Fruit fly (Drosophila melanogaster) ovary, adult (tissue): ENCODE data around the gene CG11350.

ENCODE experiments used
- CG17801 ChIP-seq: fragments of 200-800 bp; optimal IDR thresholded peaks from 2 replicates; lab custom pipeline; 2019; ENCODE audit warnings: missing biosample characterization, mild to moderate bottlenecking, missing genetic modification characterization, moderate library complexity; ENCODE audit not compliant: partially characterized antibody

Gene CG11350

dm6 chr3L:4482509-4482908, at the start of gene CG11350:
TSS of gene CG11350 (plus strand) at chr3L:4482809.
- TF ChIP-seq CG17801 (GFP tag; lab: Kevin White, UChicago), result no peak

dm6 chr3L:4436421-4436820, 46.2 kb upstream of the CG11350 start, which contains the start of gene CG15021:
TSS of gene CG15021 (plus strand) at chr3L:4436721.
- no peak for TF ChIP-seq CG17801 (GFP tag; lab: Kevin White, UChicago)

dm6 chr3L:4440153-4440552, 42.5 kb upstream of the CG11350 start:
- TF ChIP-seq CG17801 (GFP tag; lab: Kevin White, UChicago), result no peak

dm6 chr3L:4442168-4442567, 40.4 kb upstream of the CG11350 start:
- no peak for TF ChIP-seq CG17801 (GFP tag; lab: Kevin White, UChicago)

dm6 chr3L:4445824-4446223, 36.8 kb upstream of the CG11350 start:
- TF ChIP-seq CG17801 (GFP tag; lab: Kevin White, UChicago), result no peak

- TF ChIP-seq CG17801 (GFP tag; lab: Kevin White, UChicago), result no peak
These were observed 36.3 kb upstream of the CG11350 start, which contains the start of gene CG12607 for dm6 chr3L:4446273-4446672. TSS of gene CG12607 (plus strand) at chr3L:4446573.

dm6 chr3L:4447229-4447628, 35.4 kb upstream of the CG11350 start:
- no peak for TF ChIP-seq CG17801 (GFP tag; lab: Kevin White, UChicago)

- TF ChIP-seq CG17801 (GFP tag; lab: Kevin White, UChicago), result no peak
These were observed 24.5 kb upstream of the CG11350 start, which contains the start of gene CG11345 for dm6 chr3L:4458063-4458462. TSS of gene CG11345 (minus strand) at chr3L:4458163.

- no peak for TF ChIP-seq CG17801 (GFP tag; lab: Kevin White, UChicago)
These were observed 22.1 kb upstream of the CG11350 start, which contains the start of gene CG15022 for dm6 chr3L:4460307-4461088. TSS of gene CG15022 (minus strand) at chr3L:4460317.

- TF ChIP-seq CG17801 (GFP tag; lab: Kevin White, UChicago), result no peak
These were observed 21.1 kb upstream of the CG11350 start, which contains the start of gene CG15023 for dm6 chr3L:4461454-4462045. TSS of gene CG15023 (minus strand) at chr3L:4461504.

dm6 chr3L:4463773-4464301, 18.8 kb upstream of the CG11350 start, which contains the start of gene CG15024:
TSS of gene CG15024 (minus strand) at chr3L:4463823.
- no peak for TF ChIP-seq CG17801 (GFP tag; lab: Kevin White, UChicago)

dm6 chr3L:4466530-4466929, 16.1 kb upstream of the CG11350 start, which contains the start of gene CG32241:
TSS of gene CG32241 (minus strand) at chr3L:4466630.
- TF ChIP-seq CG17801 (GFP tag; lab: Kevin White, UChicago), result no peak

- TF ChIP-seq CG17801 (GFP tag; lab: Kevin White, UChicago), result no peak
These were observed 12.9 kb upstream of the CG11350 start, which contains the start of gene CG32249 for dm6 chr3L:4469701-4470100. TSS of gene CG32249 (plus strand) at chr3L:4470001.

dm6 chr3L:4471449-4471848, 11.2 kb upstream of the CG11350 start, which contains the start of gene CG32248:
TSS of gene CG32248 (plus strand) at chr3L:4471749.
- no peak for TF ChIP-seq CG17801 (GFP tag; lab: Kevin White, UChicago)

dm6 chr3L:4472768-4473167, 9.8 kb upstream of the CG11350 start, which contains the start of gene CG11349:
TSS of gene CG11349 (plus strand) at chr3L:4473068.
- TF ChIP-seq CG17801 (GFP tag; lab: Kevin White, UChicago), result no peak
